Fruit fly (Drosophila melanogaster): ENCODE measurements around the gene Ccp84Ab.

- TF ChIP-seq CTCF (optimal IDR thresholded peaks at IDR 0.05) (no peak), CG8478 (optimal IDR thresholded peaks at IDR 0.05) (no peak)
Observed at dm6 chr3R:6684145-6684544, 18.5 kb downstream of the Ccp84Ab start, which contains the start of gene Edg84A.

Measured in S2 (cell line).